Fruit fly (Drosophila melanogaster) whole organism, embryonic: ENCODE data around the gene CG5235.

Experiments
- ATbp ChIP-seq: fragments of 200-800 bp; sonication (Bioruptor generic); optimal IDR thresholded peaks from 2 replicates; lab custom pipeline; 2017; ENCODE audit warnings: missing biosample characterization, mild to moderate bottlenecking, missing genetic modification characterization, missing genetic modification reagents
- Awh ChIP-seq: fragments of 200-800 bp; sonication (Bioruptor generic); IDR thresholded peaks from 2 replicates; pipeline ENCODE4, ENCODE4 v1.3.6; 2022; ENCODE audit warnings: missing biosample characterization, missing genetic modification characterization
- CG10462 ChIP-seq: fragments of 200-800 bp; sonication (Bioruptor generic); optimal IDR thresholded peaks from 2 replicates; lab custom pipeline; 2016; ENCODE audit warnings: missing biosample characterization, missing genetic modification characterization
- CG10654 ChIP-seq: fragments of 200-800 bp; sonication (Bioruptor generic); optimal IDR thresholded peaks from 2 replicates; lab custom pipeline; 2016; ENCODE audit warnings: missing biosample characterization, missing genetic modification characterization
- CG11504 ChIP-seq: fragments of 200-800 bp; sonication (Bioruptor generic); optimal IDR thresholded peaks from 3 replicates; lab custom pipeline; 2019; ENCODE audit warnings: missing biosample characterization, mild to moderate bottlenecking, missing genetic modification characterization, moderate library complexity
- CG11560 ChIP-seq: fragments of 200-800 bp; sonication (Bioruptor generic); IDR thresholded peaks from 3 replicates; pipeline ENCODE4 v1.3.6; 2022; ENCODE audit warnings: missing biosample characterization, missing genetic modification characterization
- CG12104 ChIP-seq: fragments of 200-800 bp; sonication (Bioruptor generic); optimal IDR thresholded peaks from 3 replicates; lab custom pipeline; 2016; ENCODE audit warnings: missing biosample characterization, missing genetic modification characterization
- CG1233 ChIP-seq: fragments of 200-800 bp; sonication (Bioruptor generic); optimal IDR thresholded peaks from 4 replicates; lab custom pipeline; 2018; ENCODE audit warnings: missing biosample characterization, mild to moderate bottlenecking, missing genetic modification characterization
- CG13424 ChIP-seq: fragments of 200-800 bp; sonication (Bioruptor generic); optimal IDR thresholded peaks from 2 replicates; lab custom pipeline; 2019; ENCODE audit warnings: missing biosample characterization, mild to moderate bottlenecking, missing genetic modification characterization, moderate library complexity
- CG1647 ChIP-seq: fragments of 200-800 bp; sonication (Bioruptor generic); optimal IDR thresholded peaks from 3 replicates; lab custom pipeline; 2016; ENCODE audit warnings: missing biosample characterization, missing genetic modification characterization
- CG17186 ChIP-seq: fragments of 200-800 bp; sonication (Bioruptor generic); optimal IDR thresholded peaks from 3 replicates; lab custom pipeline; 2017; ENCODE audit warnings: missing biosample characterization, missing genetic modification reagents, missing genetic modification characterization
- CG17612 ChIP-seq: fragments of 200-800 bp; sonication (Bioruptor generic); IDR thresholded peaks from 2 replicates; pipeline ENCODE4 v1.3.6; 2022; ENCODE audit warnings: missing biosample characterization, missing genetic modification characterization
- CG18011 ChIP-seq: fragments of 200-800 bp; sonication (Bioruptor generic); optimal IDR thresholded peaks from 2 replicates; lab custom pipeline; 2017; ENCODE audit warnings: missing biosample characterization, missing genetic modification characterization, mild to moderate bottlenecking, moderate library complexity, missing genotype
- CG2120 ChIP-seq: fragments of 200-800 bp; sonication (Bioruptor generic); optimal IDR thresholded peaks from 3 replicates; lab custom pipeline; 2016; ENCODE audit warnings: missing biosample characterization, missing genetic modification characterization
- CG31365 ChIP-seq: fragments of 200-800 bp; sonication (Bioruptor generic); optimal IDR thresholded peaks from 2 replicates; lab custom pipeline; 2018; ENCODE audit warnings: missing biosample characterization, mild to moderate bottlenecking, missing genetic modification characterization
- CG33213 ChIP-seq: fragments of 200-800 bp; sonication (Bioruptor generic); optimal IDR thresholded peaks from 3 replicates; lab custom pipeline; 2016; ENCODE audit warnings: missing biosample characterization, missing genetic modification characterization
- CG4282 ChIP-seq: fragments of 200-800 bp; sonication (Bioruptor generic); optimal IDR thresholded peaks from 2 replicates; lab custom pipeline; 2016; ENCODE audit warnings: missing biosample characterization, missing genetic modification characterization
- CG5180 ChIP-seq: fragments of 200-800 bp; sonication (Bioruptor generic); optimal IDR thresholded peaks from 3 replicates; lab custom pipeline; 2017; ENCODE audit warnings: missing biosample characterization, missing genetic modification characterization, mild to moderate bottlenecking, moderate library complexity, missing genetic modification reagents
- Dad ChIP-seq: fragments of 200-800 bp; sonication (Bioruptor generic); optimal IDR thresholded peaks from 3 replicates; lab custom pipeline; 2016; ENCODE audit warnings: missing biosample characterization, missing genetic modification characterization
- Dll ChIP-seq: fragments of 200-800 bp; sonication (Bioruptor generic); IDR thresholded peaks from 4 replicates; pipeline ENCODE4 v1.3.6; 2022; ENCODE audit warnings: missing biosample characterization, missing genetic modification characterization; ENCODE audit not compliant: partially characterized antibody
- HLH3B ChIP-seq: fragments of 200-800 bp; sonication (Bioruptor generic); IDR thresholded peaks from 2 replicates; pipeline ENCODE4 v1.3.6; 2022; ENCODE audit warnings: missing biosample characterization, missing genetic modification characterization
- HmgZ ChIP-seq: fragments of 200-800 bp; sonication (Bioruptor generic); optimal IDR thresholded peaks from 2 replicates; lab custom pipeline; 2018; ENCODE audit warnings: missing biosample characterization, mild to moderate bottlenecking, missing genetic modification characterization
- Hmr ChIP-seq: fragments of 200-800 bp; sonication (Bioruptor generic); optimal IDR thresholded peaks from 3 replicates; lab custom pipeline; 2017; ENCODE audit warnings: mild to moderate bottlenecking, missing biosample characterization, missing genetic modification reagents, missing genetic modification characterization
- Hr78 ChIP-seq, 2 experiments: fragments of 200-800 bp in 1 of 2; fragments of >200 bp in 1 of 2; sonication (Bioruptor generic) in 1 of 2; optimal IDR thresholded peaks; 2 replicates each; lab custom pipeline; 2017 to 2019; ENCODE audit warnings: missing biosample characterization in 2 of 2, missing genetic modification characterization in 2 of 2, mild to moderate bottlenecking in 1 of 2, moderate library complexity in 1 of 2
- Ptx1 ChIP-seq: fragments of 200-800 bp; sonication (Bioruptor generic); IDR thresholded peaks from 2 replicates; pipeline ENCODE4 v1.3.6; 2022; ENCODE audit warnings: missing biosample characterization, missing genetic modification characterization
- Sry-β ChIP-seq: fragments of 200-800 bp; sonication (Bioruptor generic); optimal IDR thresholded peaks from 2 replicates; lab custom pipeline; 2018; ENCODE audit warnings: missing biosample characterization, mild to moderate bottlenecking, missing genetic modification characterization, moderate library complexity
- chif ChIP-seq, 2 experiments: fragments of 200-800 bp; sonication (Bioruptor generic); optimal IDR thresholded peaks; 3 replicates each; lab custom pipeline; 2016; ENCODE audit warnings: missing biosample characterization in 2 of 2, missing genetic modification characterization in 2 of 2
- da ChIP-seq: fragments of 200-800 bp; sonication (Bioruptor generic); optimal IDR thresholded peaks from 2 replicates; lab custom pipeline; 2016; ENCODE audit warnings: missing biosample characterization, missing genetic modification characterization
- dimm ChIP-seq: fragments of 200-800 bp; sonication (Bioruptor generic); IDR thresholded peaks from 2 replicates; pipeline ENCODE4 v1.3.6; 2022; ENCODE audit warnings: missing biosample characterization, missing genetic modification characterization
- fd96Cb ChIP-seq: fragments of 200-800 bp; sonication (Bioruptor generic); optimal IDR thresholded peaks from 2 replicates; lab custom pipeline; 2018; ENCODE audit warnings: missing biosample characterization, mild to moderate bottlenecking, missing genetic modification characterization, moderate library complexity
- ftz-f1 ChIP-seq: fragments of 200-800 bp; sonication (Bioruptor generic); optimal IDR thresholded peaks from 2 replicates; lab custom pipeline; 2016; ENCODE audit warnings: missing biosample characterization, missing genetic modification characterization
- gcm ChIP-seq: fragments of 200-800 bp; sonication (Bioruptor generic); optimal IDR thresholded peaks from 2 replicates; lab custom pipeline; 2019; ENCODE audit warnings: missing biosample characterization, mild to moderate bottlenecking, missing genetic modification characterization, moderate library complexity
- grn ChIP-seq: fragments of 200-800 bp; sonication (Bioruptor generic); optimal IDR thresholded peaks from 3 replicates; lab custom pipeline; 2017; ENCODE audit warnings: missing biosample characterization, missing genetic modification characterization
- insv ChIP-seq, 2 experiments: fragments of 200-800 bp; sonication (Bioruptor generic); optimal IDR thresholded peaks; 3 replicates each; lab custom pipeline; 2016 to 2018; ENCODE audit warnings: missing biosample characterization in 2 of 2, missing genetic modification characterization in 2 of 2
- lab ChIP-seq: fragments of 200-800 bp; sonication (Bioruptor generic); optimal IDR thresholded peaks from 3 replicates; lab custom pipeline; 2017; ENCODE audit warnings: missing biosample characterization, missing genetic modification characterization, mild to moderate bottlenecking, moderate library complexity, missing genetic modification reagents
- lola ChIP-seq, 3 experiments: fragments of >200 bp in 2 of 3; fragments of 200-800 bp in 1 of 3; sonication (Bioruptor generic) in 1 of 3; optimal IDR thresholded peaks; 2 replicates each; lab custom pipeline; 2017 to 2019; ENCODE audit warnings: missing biosample characterization in 3 of 3, missing genetic modification characterization in 3 of 3, mild to moderate bottlenecking in 1 of 3, moderate library complexity in 1 of 3
- pan ChIP-seq, 4 experiments: fragments of >200 bp in 3 of 4; fragments of 200-800 bp in 1 of 4; sonication (Bioruptor generic) in 1 of 4; optimal IDR thresholded peaks in 3 of 4; IDR thresholded peaks in 1 of 4; 2 replicates each; pipeline versions ENCODE4 v1.3.6 to Lab custom; 2017 to 2022; ENCODE audit warnings: missing biosample characterization in 2 of 4, missing genetic modification characterization in 2 of 4, mixed read lengths in 1 of 4
- pb ChIP-seq: fragments of 200-800 bp; sonication (Bioruptor generic); optimal IDR thresholded peaks from 3 replicates; lab custom pipeline; 2016; ENCODE audit warnings: missing biosample characterization, missing genetic modification characterization
- pfk ChIP-seq: fragments of 200-800 bp; sonication (Bioruptor generic); optimal IDR thresholded peaks from 2 replicates; lab custom pipeline; 2018; ENCODE audit warnings: missing biosample characterization, mild to moderate bottlenecking, missing genetic modification characterization, moderate library complexity
- ranshi ChIP-seq: fragments of 200-800 bp; sonication (Bioruptor generic); IDR thresholded peaks from 2 replicates; pipeline ENCODE4 v1.3.6; 2022; ENCODE audit warnings: missing biosample characterization, missing genetic modification characterization
- ro ChIP-seq: fragments of 200-800 bp; sonication (Bioruptor generic); IDR thresholded peaks from 2 replicates; pipeline ENCODE4 v1.3.6; 2022; ENCODE audit warnings: missing biosample characterization, missing genetic modification characterization
- row ChIP-seq: fragments of 200-800 bp; sonication (Bioruptor generic); IDR thresholded peaks from 3 replicates; pipeline ENCODE4 v1.3.6; 2022; ENCODE audit warnings: missing biosample characterization, missing genetic modification characterization
- slp2 ChIP-seq: fragments of 200-800 bp; sonication (Bioruptor generic); optimal IDR thresholded peaks from 2 replicates; lab custom pipeline; 2016; ENCODE audit warnings: missing biosample characterization, missing genetic modification characterization
- sna ChIP-seq: fragments of 200-800 bp; sonication (Bioruptor generic); IDR thresholded peaks from 2 replicates; pipeline ENCODE4 v1.3.6; 2022; ENCODE audit warnings: missing biosample characterization, missing genetic modification characterization; ENCODE audit not compliant: partially characterized antibody
- stc ChIP-seq: fragments of 200-800 bp; sonication (Bioruptor generic); IDR thresholded peaks from 2 replicates; pipeline ENCODE4 v1.3.6; 2022; ENCODE audit warnings: missing biosample characterization, missing genetic modification characterization
- tio ChIP-seq: fragments of 200-800 bp; sonication (Bioruptor generic); optimal IDR thresholded peaks from 2 replicates; lab custom pipeline; 2017; ENCODE audit warnings: missing biosample characterization, missing genetic modification characterization, inconsistent platforms
- tll ChIP-seq, 2 experiments: fragments of 200-800 bp in 1 of 2; fragments of >200 bp in 1 of 2; sonication (Bioruptor generic) in 1 of 2; optimal IDR thresholded peaks; 2 replicates each; lab custom pipeline; 2017 to 2019; ENCODE audit warnings: missing biosample characterization in 2 of 2, missing genetic modification characterization in 2 of 2, mild to moderate bottlenecking in 1 of 2, moderate library complexity in 1 of 2
- usp ChIP-seq: fragments of >200 bp; optimal IDR thresholded peaks from 2 replicates; lab custom pipeline; 2017; ENCODE audit warnings: missing biosample characterization, missing genetic modification characterization

Gene CG5235

dm6 chr3L:16045831-16046336 lies 44.3 kb downstream of the CG5235 start (continued):
- TF ChIP-seq HLH3B (GFP tag; lab: Robert Waterston, UW), result peak; percentile 90
- 0 out of 2 replicates have a peak, but pooled peaks have one; percentile 60 for TF ChIP-seq ro
- no peak for TF ChIP-seq ftz-f1 (GFP tag; lab: Kevin White, UChicago)
- peak; percentile 46 for TF ChIP-seq Sry-β (GFP tag; lab: Kevin White, UChicago)
- TF ChIP-seq pfk (GFP tag; lab: Kevin White, UChicago), result no peak
- no peak for TF ChIP-seq Dll (GFP tag; lab: Robert Waterston, UW)
- peak; percentile 92 for TF ChIP-seq fd96Cb (tag; lab: Kevin White, UChicago)
- TF ChIP-seq row, result peak; percentile 97
- peak; percentile 90 for TF ChIP-seq ranshi (GFP tag; lab: Robert Waterston, UW)
- TF ChIP-seq chif (GFP tag; optimal IDR thresholded peaks at IDR 0.05; lab: Kevin White, UChicago), result peak; percentile 80 to 89
- TF ChIP-seq stc (GFP tag; lab: Robert Waterston, UW), result peak; percentile 94
- no peak for TF ChIP-seq pan (optimal IDR thresholded peaks at IDR 0.05; lab: Kevin White, UChicago)
- TF ChIP-seq pan (GFP tag; optimal IDR thresholded peaks at IDR 0.05 in 1 of 2, IDR thresholded peaks at IDR 0.05 in 1 of 2), result peak in 1 of 2 experiments; percentile 93
- peak; percentile 87 for TF ChIP-seq Ptx1
- TF ChIP-seq CG12104 (GFP tag; lab: Kevin White, UChicago), result peak; percentile 88
- TF ChIP-seq CG10654, result peak; percentile 87
- TF ChIP-seq HmgZ (tag; lab: Kevin White, UChicago), result peak; percentile 95
- TF ChIP-seq CG1647 (GFP tag; lab: Kevin White, UChicago), result peak; percentile 75
- TF ChIP-seq CG17612, result peak; percentile 36; the same call in 1 of the 2 replicates
- peak; percentile 96 for TF ChIP-seq lab
- peak; percentile 94 for TF ChIP-seq CG1233 (GFP tag; lab: Kevin White, UChicago)
- peak; percentile 89 for TF ChIP-seq ATbp (GFP tag; lab: Kevin White, UChicago)
- peak; percentile 68 for TF ChIP-seq CG17186
- TF ChIP-seq grn (GFP tag; lab: Kevin White, UChicago), result no peak
- peak in 1 of 2 experiments; percentile 0 for TF ChIP-seq tll (GFP tag; optimal IDR thresholded peaks at IDR 0.05; lab: Kevin White, UChicago)
- TF ChIP-seq da (GFP tag; lab: Kevin White, UChicago), result peak; percentile 34
- TF ChIP-seq tio (GFP tag; lab: Kevin White, UChicago), result peak; percentile 76
- peak; percentile 96 for TF ChIP-seq gcm (GFP tag; lab: Kevin White, UChicago)
- TF ChIP-seq CG31365 (tag; lab: Kevin White, UChicago), result peak; percentile 73
- TF ChIP-seq CG4282 (GFP tag; lab: Kevin White, UChicago), result peak; percentile 78
- TF ChIP-seq Dad (GFP tag; lab: Kevin White, UChicago), result peak; percentile 83
- peak in 1 of 2 experiments; percentile 20 for TF ChIP-seq insv (GFP tag; optimal IDR thresholded peaks at IDR 0.05; lab: Kevin White, UChicago)
- TF ChIP-seq dimm (GFP tag; lab: Robert Waterston, UW), result peak; percentile 74
- no peak for TF ChIP-seq usp (GFP tag; lab: Kevin White, UChicago)
- TF ChIP-seq Hmr (GFP tag; lab: Kevin White, UChicago), result peak; percentile 94
- peak; percentile 86 for TF ChIP-seq CG10462 (GFP tag; lab: Kevin White, UChicago)
- peak; percentile 92 for TF ChIP-seq CG11504 (tag; lab: Kevin White, UChicago)
- peak; percentile 88 for TF ChIP-seq slp2 (GFP tag; lab: Kevin White, UChicago)
- TF ChIP-seq CG18011, result peak; percentile 69
- TF ChIP-seq CG33213 (GFP tag; lab: Kevin White, UChicago), result peak; percentile 80
- TF ChIP-seq lola (GFP tag; optimal IDR thresholded peaks at IDR 0.05; lab: Kevin White, UChicago), result peak in 2 of 3 experiments; percentile 13 to 89
- TF ChIP-seq Hr78 (GFP tag; optimal IDR thresholded peaks at IDR 0.05; lab: Kevin White, UChicago), result peak in 1 of 2 experiments; percentile 72
- TF ChIP-seq CG2120 (GFP tag; lab: Kevin White, UChicago), result peak; percentile 95
- peak; percentile 72; the same call in 2 of the 3 replicates for TF ChIP-seq CG11560 (tag; lab: Robert Waterston, UW)
- TF ChIP-seq CG5180 (GFP tag; lab: Kevin White, UChicago), result peak; percentile 80
- peak; percentile 83 for TF ChIP-seq Awh (GFP tag; lab: Robert Waterston, UW)
- TF ChIP-seq CG13424 (tag; lab: Kevin White, UChicago), result peak; percentile 96
- TF ChIP-seq sna (GFP tag; lab: Robert Waterston, UW), result no peak
- peak; percentile 79 for TF ChIP-seq pb (GFP tag; lab: Kevin White, UChicago)
